Worm (Caenorhabditis elegans): ENCODE measurements around the gene srt-54.

DNA sequence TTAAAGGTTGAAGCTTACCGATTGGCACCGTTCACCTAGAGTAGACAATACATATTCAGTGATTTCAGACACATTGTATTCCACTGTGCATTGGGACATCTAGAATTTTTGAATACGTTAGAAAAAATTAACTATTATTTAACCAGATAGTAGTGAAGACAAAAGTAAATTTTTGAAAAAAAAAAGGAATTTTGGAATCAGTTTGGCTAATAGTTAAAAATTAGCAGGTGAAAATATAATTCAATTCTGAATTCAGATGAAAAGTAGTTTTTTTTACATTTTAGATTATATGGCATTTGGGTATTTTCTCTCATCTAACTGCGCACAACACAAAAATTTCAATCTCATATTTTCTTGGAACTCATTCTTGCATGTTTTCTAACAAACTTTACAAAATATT is 7.9 kb downstream of the srt-54 start, which contains the start of gene nmur-2:
- TF ChIP-seq sem-2 (GFP tag; optimal IDR thresholded peaks at IDR 0.05) (no peak), lsy-2 (tag; optimal IDR thresholded peaks at IDR 0.05) (no peak), flh-1 (GFP tag; optimal IDR thresholded peaks at IDR 0.05) (no peak), nhr-76 (tag; optimal IDR thresholded peaks at IDR 0.05) (no peak), nhr-237 (tag; optimal IDR thresholded peaks at IDR 0.05) (no peak), lin-13 (tag; optimal IDR thresholded peaks at IDR 0.05) (no peak), lin-32 (GFP tag; optimal IDR thresholded peaks at IDR 0.05) (no peak), unc-62 (GFP tag; optimal IDR thresholded peaks at IDR 0.05) (no peak), nhr-28 (tag; optimal IDR thresholded peaks at IDR 0.05) (no peak)
